Worm (Caenorhabditis elegans): ENCODE measurements around the gene ZK1307.8.

DNA sequence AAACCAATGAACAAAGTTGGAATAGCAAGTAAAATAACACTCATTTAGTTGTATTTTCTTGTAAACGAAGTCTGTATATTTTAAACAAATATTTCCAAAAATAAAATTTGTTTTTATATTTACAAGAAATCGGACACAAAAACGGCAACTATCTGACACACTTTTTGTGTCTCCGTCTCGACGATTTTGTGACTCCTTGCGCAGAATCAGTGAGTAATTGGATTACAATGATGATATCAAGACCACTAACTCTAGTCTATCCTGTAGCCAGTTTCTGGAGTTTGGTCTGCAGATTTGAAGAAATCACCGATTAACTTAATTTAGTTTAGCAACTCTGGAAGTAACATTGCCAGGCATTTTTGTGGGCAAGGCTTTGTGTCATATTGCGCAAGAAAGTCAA, 38.4 kb downstream of the ZK1307.8 start, which contains the start of gene cyp-13A10:
- TF ChIP-seq cog-1 (tag; optimal IDR thresholded peaks at IDR 0.05) (no peak), flt-1 (GFP tag; IDR thresholded peaks at IDR 0.05) (no peak), klf-2 (GFP tag; conservative IDR thresholded peaks at IDR 0.05) (no peak), ztf-23 (GFP tag; IDR thresholded peaks at IDR 0.05) (no peak)
